Worm (Caenorhabditis elegans): ENCODE results near the gene sru-27.

Gene sru-27

ce11 chrV:1471078-1471969, 27.9 kb upstream of the sru-27 start (continued):
- TF ChIP-seq tlp-1 (tag; optimal IDR thresholded peaks at IDR 0.05) (no peak), lin-39 (tag; optimal IDR thresholded peaks at IDR 0.05) (peak; percentile 12), mdl-1 (tag; optimal IDR thresholded peaks at IDR 0.05) (peak in 1 of 2 experiments; percentile 36), unc-98 (GFP tag; IDR thresholded peaks at IDR 0.05) (no peak), nhr-71 (tag; optimal IDR thresholded peaks at IDR 0.05) (peak; percentile 80), nhr-11 (tag; optimal IDR thresholded peaks at IDR 0.05) (no peak), lin-14 (GFP tag; optimal IDR thresholded peaks at IDR 0.05) (peak; percentile 89), egl-13 (tag; optimal IDR thresholded peaks at IDR 0.05) (peak; percentile 42)

- TF ChIP-seq skn-1 (tag; optimal IDR thresholded peaks at IDR 0.05) (peak; percentile 10), nhr-237 (tag; optimal IDR thresholded peaks at IDR 0.05) (no peak), snpc-4 (tag; optimal IDR thresholded peaks at IDR 0.05) (no peak), ama-1 (optimal IDR thresholded peaks at IDR 0.05) (no peak), zip-4 (GFP tag; optimal IDR thresholded peaks at IDR 0.05) (peak; percentile 58)
These were observed 27.3 kb upstream of the sru-27 start for ce11 chrV:1471977-1472376.

ce11 chrV:1472569-1472968, 26.7 kb upstream of the sru-27 start:
- TF ChIP-seq nhr-71 (tag; optimal IDR thresholded peaks at IDR 0.05): peak; percentile 16
- TF ChIP-seq dsc-1 (tag; optimal IDR thresholded peaks at IDR 0.05): peak; percentile 36
- TF ChIP-seq snu-23 (GFP tag; optimal IDR thresholded peaks at IDR 0.05): no peak
- TF ChIP-seq mep-1 (tag; optimal IDR thresholded peaks at IDR 0.05): peak; percentile 48
- peak; percentile 71 for TF ChIP-seq lin-14 (GFP tag; optimal IDR thresholded peaks at IDR 0.05)
- TF ChIP-seq nhr-85 (tag): peak; percentile 73

DNA sequence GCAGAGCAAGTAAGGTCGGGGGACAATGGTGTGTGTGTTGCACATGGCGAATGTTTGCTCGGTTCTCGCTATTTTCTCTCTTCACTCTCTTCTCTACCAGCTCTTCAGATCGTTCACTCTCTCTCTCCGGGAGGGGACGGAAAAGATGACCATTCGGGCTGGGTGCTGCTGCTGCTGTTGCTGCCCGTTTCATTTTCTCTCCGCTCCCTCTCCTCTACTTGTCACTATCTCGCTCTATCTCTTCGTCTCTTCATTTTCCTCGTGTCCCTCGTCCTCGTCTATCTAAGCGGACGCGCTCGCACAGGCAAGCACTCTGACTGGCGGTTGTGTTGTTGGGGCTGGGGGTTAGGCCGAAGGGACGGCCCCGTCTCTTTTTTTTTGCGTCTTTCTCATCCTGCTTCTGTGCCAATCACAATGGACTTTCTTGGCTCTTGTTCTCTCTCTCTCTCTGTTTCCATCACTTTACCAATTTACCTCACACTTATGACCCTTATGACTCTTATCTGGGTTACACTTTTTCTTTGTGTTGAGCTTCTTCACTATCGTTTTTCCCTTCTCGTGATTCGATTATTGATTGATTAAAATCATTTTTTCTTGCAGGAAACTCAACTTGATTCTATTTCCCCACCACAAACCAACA, 24.6 kb upstream of the sru-27 start, which contains the start of the genes F53E2.2 and unc-60:
TSS of gene F53E2.2 (plus strand) at position 601 of the 640 bp plus-strand sequence.
TSS of gene unc-60 (plus strand) at position 601 of the 640 bp plus-strand sequence.
- TF ChIP-seq elt-2 (tag; optimal IDR thresholded peaks at IDR 0.05) (peak; percentile 5), nhr-11 (tag; optimal IDR thresholded peaks at IDR 0.05) (no peak), dsc-1 (tag; optimal IDR thresholded peaks at IDR 0.05) (peak; percentile 46), aha-1 (tag; optimal IDR thresholded peaks at IDR 0.05) (no peak), lin-39 (tag; optimal IDR thresholded peaks at IDR 0.05) (no peak), sptf-1 (tag; optimal IDR thresholded peaks at IDR 0.05) (no peak), jun-1 (tag; optimal IDR thresholded peaks at IDR 0.05) (peak; percentile 68), ztf-11 (tag; optimal IDR thresholded peaks at IDR 0.05) (peak in 1 of 2 experiments; percentile 54), Y116A8C.19 (tag; optimal IDR thresholded peaks at IDR 0.05; ENCODE audit: borderline replicate concordance) (no peak), unc-86 (tag; optimal IDR thresholded peaks at IDR 0.05) (peak; percentile 65), C34B4.2 (tag; optimal IDR thresholded peaks at IDR 0.05) (no peak), tlp-1 (tag; optimal IDR thresholded peaks at IDR 0.05) (no peak), ceh-90 (tag; optimal IDR thresholded peaks at IDR 0.05) (no peak), lin-13 (GFP tag; optimal IDR thresholded peaks at IDR 0.05) (peak; percentile 34), nhr-71 (tag; optimal IDR thresholded peaks at IDR 0.05) (peak; percentile 82), nhr-84 (tag; optimal IDR thresholded peaks at IDR 0.05) (no peak), C16A3.4 (tag; optimal IDR thresholded peaks at IDR 0.05) (peak; percentile 35), elt-3 (tag; optimal IDR thresholded peaks at IDR 0.05) (no peak), pax-3 (tag; optimal IDR thresholded peaks at IDR 0.05) (no peak), nhr-47 (tag; optimal IDR thresholded peaks at IDR 0.05) (peak; percentile 72), ets-5 (GFP tag; IDR thresholded peaks at IDR 0.05) (no peak), nhr-77 (tag; optimal IDR thresholded peaks at IDR 0.05) (peak; percentile 59), dpl-1 (GFP tag; optimal IDR thresholded peaks at IDR 0.05) (peak; percentile 2 to 35 (median 19)), blmp-1 (tag; optimal IDR thresholded peaks at IDR 0.05) (peak; percentile 49), lir-3 (tag; optimal IDR thresholded peaks at IDR 0.05; ENCODE audit: poor library complexity) (no peak), unc-62 (GFP tag; optimal IDR thresholded peaks at IDR 0.05) (no peak), swsn-7 (tag; optimal IDR thresholded peaks at IDR 0.05) (peak; percentile 60), aly-2 (tag; optimal IDR thresholded peaks at IDR 0.05) (no peak), F16B12.6 (tag; optimal IDR thresholded peaks at IDR 0.05) (no peak), lin-15B (tag; optimal IDR thresholded peaks at IDR 0.05) (no peak), lsy-2 (tag; optimal IDR thresholded peaks at IDR 0.05) (peak; percentile 15 to 56), ceh-8 (GFP tag; optimal IDR thresholded peaks at IDR 0.05) (no peak), ztf-4 (tag; optimal IDR thresholded peaks at IDR 0.05) (peak; percentile 72)

Measured in whole organism, L1 larva.